Worm (Caenorhabditis elegans): Measurements from ENCODE around the gene T05C7.8.

T05C7.8 gene

ce11 chrIV:77421-77820 lies 1.3 kb downstream of the T05C7.8 start:
- no peak for TF ChIP-seq odd-2 (tag; optimal IDR thresholded peaks at IDR 0.05)
- TF ChIP-seq C08G9.2 (tag; optimal IDR thresholded peaks at IDR 0.05) = no peak
- TF ChIP-seq fkh-6 (tag; optimal IDR thresholded peaks at IDR 0.05) = no peak
- no peak for TF ChIP-seq ceh-9 (tag; optimal IDR thresholded peaks at IDR 0.05)
- no peak for TF ChIP-seq nhr-232 (tag; optimal IDR thresholded peaks at IDR 0.05)
- no peak for TF ChIP-seq elt-4 (tag; optimal IDR thresholded peaks at IDR 0.05)
- no peak for TF ChIP-seq K09A11.1 (tag; optimal IDR thresholded peaks at IDR 0.05; ENCODE audit: insufficient read depth)
- TF ChIP-seq hlh-6 (tag; optimal IDR thresholded peaks at IDR 0.05) = no peak
- no peak for TF ChIP-seq elt-2 (tag; optimal IDR thresholded peaks at IDR 0.05)
- no peak for TF ChIP-seq gmeb-2 (tag; optimal IDR thresholded peaks at IDR 0.05)
- no peak for TF ChIP-seq ceh-24 (tag; optimal IDR thresholded peaks at IDR 0.05)
- TF ChIP-seq hlh-30 (tag; optimal IDR thresholded peaks at IDR 0.05; ENCODE audit: insufficient read depth) = no peak
- TF ChIP-seq ttx-3 (tag; optimal IDR thresholded peaks at IDR 0.05) = no peak
- no peak for TF ChIP-seq ets-4 (tag; optimal IDR thresholded peaks at IDR 0.05)
- TF ChIP-seq ceh-14 (tag; optimal IDR thresholded peaks at IDR 0.05) = no peak

- TF ChIP-seq syd-9 (tag; optimal IDR thresholded peaks at IDR 0.05) (no peak), nfya-1 (tag; optimal IDR thresholded peaks at IDR 0.05) (no peak), C08G9.2 (tag; optimal IDR thresholded peaks at IDR 0.05) (no peak), hlh-6 (tag; optimal IDR thresholded peaks at IDR 0.05) (no peak), unc-3 (GFP tag; conservative IDR thresholded peaks at IDR 0.05) (no peak), unc-3 (tag; optimal IDR thresholded peaks at IDR 0.05) (no peak), K02D7.2 (tag; optimal IDR thresholded peaks at IDR 0.05) (no peak), eyg-1 (tag; optimal IDR thresholded peaks at IDR 0.05) (no peak), ceh-19 (GFP tag; optimal IDR thresholded peaks at IDR 0.05) (no peak), ref-2 (tag; optimal IDR thresholded peaks at IDR 0.05) (no peak), ama-1 (optimal IDR thresholded peaks at IDR 0.05) (no peak), ztf-16 (tag; optimal IDR thresholded peaks at IDR 0.05) (no peak), fkh-10 (GFP tag; optimal IDR thresholded peaks at IDR 0.05) (no peak), pax-1 (tag; optimal IDR thresholded peaks at IDR 0.05) (no peak), elt-4 (tag; optimal IDR thresholded peaks at IDR 0.05) (no peak), pha-2 (tag; optimal IDR thresholded peaks at IDR 0.05) (no peak), nhr-11 (tag; optimal IDR thresholded peaks at IDR 0.05) (no peak), zip-5 (tag; optimal IDR thresholded peaks at IDR 0.05) (no peak), ets-4 (tag; optimal IDR thresholded peaks at IDR 0.05) (no peak)
These were observed 2.0 kb downstream of the T05C7.8 start for ce11 chrIV:78206-78605.

- TF ChIP-seq pha-2 (tag; optimal IDR thresholded peaks at IDR 0.05) (no peak), ceh-18 (tag; optimal IDR thresholded peaks at IDR 0.05) (peak; percentile 37), unc-42 (tag; optimal IDR thresholded peaks at IDR 0.05) (peak; percentile 80)
These were observed 3.0 kb downstream of the T05C7.8 start, which contains the start of gene T05C7.9 for ce11 chrIV:79205-79604. Gene T05C7.9, plus strand, starts transcription at chrIV:79276.

ce11 chrIV:80943-81342 lies 4.8 kb downstream of the T05C7.8 start:
- TF ChIP-seq mec-3 (tag; optimal IDR thresholded peaks at IDR 0.05; ENCODE audit: borderline replicate concordance) (no peak), ahr-1 (tag; optimal IDR thresholded peaks at IDR 0.05) (no peak), hlh-13 (GFP tag; optimal IDR thresholded peaks at IDR 0.05) (no peak), K02D7.2 (tag; optimal IDR thresholded peaks at IDR 0.05) (no peak), rnt-1 (tag; optimal IDR thresholded peaks at IDR 0.05) (no peak), hlh-30 (tag; optimal IDR thresholded peaks at IDR 0.05; ENCODE audit: insufficient read depth) (no peak), unc-42 (tag; optimal IDR thresholded peaks at IDR 0.05) (no peak), ceh-6 (GFP tag; optimal IDR thresholded peaks at IDR 0.05) (no peak), pha-4 (tag; optimal IDR thresholded peaks at IDR 0.05) (no peak), hlh-6 (tag; optimal IDR thresholded peaks at IDR 0.05) (no peak), dmd-4 (tag; optimal IDR thresholded peaks at IDR 0.05; ENCODE audit: borderline replicate concordance) (no peak), lim-6 (tag; optimal IDR thresholded peaks at IDR 0.05) (no peak), unc-3 (GFP tag; conservative IDR thresholded peaks at IDR 0.05) (no peak), unc-3 (tag; optimal IDR thresholded peaks at IDR 0.05) (no peak), ceh-14 (tag; optimal IDR thresholded peaks at IDR 0.05) (no peak), pha-2 (tag; optimal IDR thresholded peaks at IDR 0.05) (no peak), ceh-24 (tag; optimal IDR thresholded peaks at IDR 0.05) (no peak), ceh-34 (tag; optimal IDR thresholded peaks at IDR 0.05) (no peak), elt-2 (tag; optimal IDR thresholded peaks at IDR 0.05) (no peak), nhr-232 (tag; optimal IDR thresholded peaks at IDR 0.05) (no peak)
